Fruit fly (Drosophila melanogaster) S2 (cell line): ENCODE data around the gene nenya.

Experiments used
- CG8478 ChIP-seq: fragments of >200 bp; optimal IDR thresholded peaks from 2 replicates; lab custom pipeline; 2018
- CTCF ChIP-seq, 2 experiments: fragments of >200 bp; optimal IDR thresholded peaks; 2 replicates each; lab custom pipeline; 2018

dm6 chr3R:27953890-27954289, 25.9 kb upstream of the nenya start, which contains the start of gene CG4951:
- TF ChIP-seq CG8478 (lab: Kevin White, UChicago) = no peak
- TF ChIP-seq CTCF (optimal IDR thresholded peaks at IDR 0.05; lab: Kevin White, UChicago) = no peak
